Worm (Caenorhabditis elegans): ENCODE data around the gene R10F2.6.

DNA sequence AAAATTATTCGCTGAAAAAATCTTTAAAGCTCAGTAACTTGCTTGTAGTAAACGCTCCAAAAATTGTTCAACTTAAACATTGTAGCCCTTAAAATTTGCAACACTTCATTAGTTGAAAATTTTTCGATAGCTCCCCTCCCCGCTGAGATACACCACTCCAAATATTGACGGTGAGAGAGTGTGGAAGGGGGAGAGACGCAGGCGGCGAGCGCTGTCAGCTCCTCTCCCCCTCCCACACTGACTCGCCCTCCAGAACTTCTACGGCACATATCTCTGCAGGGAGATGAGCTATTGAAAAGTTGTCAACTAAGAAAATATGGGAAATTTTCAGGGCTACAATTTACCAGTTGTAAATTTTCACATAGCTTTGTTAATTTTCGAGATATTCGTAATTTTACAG lies 48.3 kb upstream of the R10F2.6 start:
- TF ChIP-seq pqm-1 (tag; optimal IDR thresholded peaks at IDR 0.05) = no peak
- no peak for TF ChIP-seq fkh-10 (GFP tag; optimal IDR thresholded peaks at IDR 0.05)
- no peak for TF ChIP-seq F13H6.1 (tag; optimal IDR thresholded peaks at IDR 0.05)
- no peak for TF ChIP-seq syd-9 (tag; optimal IDR thresholded peaks at IDR 0.05)

Measured in whole organism, late embryonic.